Fruit fly (Drosophila melanogaster) whole organism, embryonic: ENCODE data around the gene CG12814.

Experiments used
- ATbp ChIP-seq: fragments of 200-800 bp; sonication (Bioruptor generic); optimal IDR thresholded peaks from 2 replicates; lab custom pipeline; 2017; ENCODE audit warnings: missing biosample characterization, mild to moderate bottlenecking, missing genetic modification characterization, missing genetic modification reagents
- CG10565 ChIP-seq: fragments of 200-800 bp; sonication (Bioruptor generic); optimal IDR thresholded peaks from 3 replicates; lab custom pipeline; 2016; ENCODE audit warnings: missing biosample characterization, mild to moderate bottlenecking, missing genetic modification characterization
- CG10654 ChIP-seq: fragments of 200-800 bp; sonication (Bioruptor generic); optimal IDR thresholded peaks from 2 replicates; lab custom pipeline; 2016; ENCODE audit warnings: missing biosample characterization, missing genetic modification characterization
- CG11085 ChIP-seq: fragments of 200-800 bp; sonication (Bioruptor generic); IDR thresholded peaks from 2 replicates; pipeline ENCODE4 v1.3.6; 2022; ENCODE audit warnings: missing biosample characterization, missing genetic modification characterization
- CG13123 ChIP-seq: fragments of 200-800 bp; sonication (Bioruptor generic); optimal IDR thresholded peaks from 2 replicates; lab custom pipeline; 2016; ENCODE audit warnings: missing biosample characterization, missing genetic modification characterization
- CG15011 ChIP-seq: fragments of 200-800 bp; sonication (Bioruptor generic); optimal IDR thresholded peaks from 3 replicates; lab custom pipeline; 2018; ENCODE audit warnings: missing biosample characterization, mild to moderate bottlenecking, missing genetic modification characterization
- CG15479 ChIP-seq: fragments of 200-800 bp; sonication (Bioruptor generic); optimal IDR thresholded peaks from 3 replicates; lab custom pipeline; 2019; ENCODE audit warnings: missing biosample characterization, mild to moderate bottlenecking, missing genetic modification characterization, moderate library complexity
- CG15696 ChIP-seq: fragments of 200-800 bp; sonication (Bioruptor generic); optimal IDR thresholded peaks from 2 replicates; lab custom pipeline; 2019; ENCODE audit warnings: missing biosample characterization, mild to moderate bottlenecking, missing genetic modification characterization, moderate library complexity
- CG1603 ChIP-seq: fragments of 200-800 bp; sonication (Bioruptor generic); optimal IDR thresholded peaks from 2 replicates; lab custom pipeline; 2019; ENCODE audit warnings: missing biosample characterization, mild to moderate bottlenecking, missing genetic modification characterization, moderate library complexity
- CG16813 ChIP-seq: fragments of 200-800 bp; sonication (Bioruptor generic); IDR thresholded peaks from 3 replicates; pipeline ENCODE4 v1.3.6; 2022; ENCODE audit warnings: missing biosample characterization, missing genetic modification characterization; ENCODE audit not compliant: partially characterized antibody
- CG18262 ChIP-seq: fragments of 200-800 bp; optimal IDR thresholded peaks from 3 replicates; lab custom pipeline; 2019; ENCODE audit warnings: missing biosample characterization, mild to moderate bottlenecking, missing genetic modification characterization, moderate library complexity
- CG2199 ChIP-seq: fragments of 200-800 bp; sonication (Bioruptor generic); IDR thresholded peaks from 3 replicates; pipeline ENCODE4 v1.3.6; 2022; ENCODE audit warnings: missing biosample characterization, missing genetic modification characterization
- CG2202 ChIP-seq: fragments of 200-800 bp; sonication (Bioruptor generic); optimal IDR thresholded peaks from 2 replicates; lab custom pipeline; 2018; ENCODE audit warnings: missing biosample characterization, mild to moderate bottlenecking, missing genetic modification characterization
- CG2678 ChIP-seq: fragments of 200-800 bp; sonication (Bioruptor generic); optimal IDR thresholded peaks from 3 replicates; lab custom pipeline; 2019; ENCODE audit warnings: missing biosample characterization, mild to moderate bottlenecking, missing genetic modification characterization, moderate library complexity
- CG31441 ChIP-seq: fragments of 200-800 bp; sonication (Bioruptor generic); IDR thresholded peaks from 2 replicates; pipeline ENCODE4 v1.3.6; 2022; ENCODE audit warnings: missing biosample characterization, missing genetic modification characterization
- CG3281 ChIP-seq: fragments of 200-800 bp; sonication (Bioruptor generic); optimal IDR thresholded peaks from 3 replicates; lab custom pipeline; 2017; ENCODE audit warnings: missing biosample characterization, mild to moderate bottlenecking, missing genetic modification characterization
- CG5245 ChIP-seq: fragments of 200-800 bp; sonication (Bioruptor generic); optimal IDR thresholded peaks from 3 replicates; lab custom pipeline; 2016; ENCODE audit warnings: missing biosample characterization, missing genetic modification characterization
- CG6813 ChIP-seq: fragments of 200-800 bp; sonication (Bioruptor generic); optimal IDR thresholded peaks from 2 replicates; lab custom pipeline; 2017; ENCODE audit warnings: missing biosample characterization, missing genetic modification characterization, mild to moderate bottlenecking, moderate library complexity, missing genetic modification reagents
- CG7556 ChIP-seq: fragments of 200-800 bp; sonication (Bioruptor generic); optimal IDR thresholded peaks from 2 replicates; lab custom pipeline; 2017; ENCODE audit warnings: missing biosample characterization, mild to moderate bottlenecking, missing genetic modification characterization
- CG7839 ChIP-seq: fragments of 200-800 bp; sonication (Bioruptor generic); optimal IDR thresholded peaks from 3 replicates; lab custom pipeline; 2018; ENCODE audit warnings: missing biosample characterization, mild to moderate bottlenecking, missing genetic modification characterization, moderate library complexity
- CG8359 ChIP-seq: fragments of 200-800 bp; sonication (Bioruptor generic); optimal IDR thresholded peaks from 2 replicates; lab custom pipeline; 2017; ENCODE audit warnings: missing biosample characterization, mild to moderate bottlenecking, missing genetic modification characterization, borderline replicate concordance
- CG8388 ChIP-seq: fragments of 200-800 bp; sonication (Bioruptor generic); optimal IDR thresholded peaks from 2 replicates; lab custom pipeline; 2019; ENCODE audit warnings: missing biosample characterization, mild to moderate bottlenecking, missing genetic modification characterization, moderate library complexity
- CG9609 ChIP-seq: fragments of 200-800 bp; sonication (Bioruptor generic); optimal IDR thresholded peaks from 3 replicates; lab custom pipeline; 2016; ENCODE audit warnings: missing biosample characterization, missing genetic modification characterization
- CG9727 ChIP-seq: fragments of 200-800 bp; sonication (Bioruptor generic); optimal IDR thresholded peaks from 3 replicates; lab custom pipeline; 2017; ENCODE audit warnings: missing biosample characterization, mild to moderate bottlenecking, missing genetic modification characterization
- D19A ChIP-seq: fragments of 200-800 bp; optimal IDR thresholded peaks from 3 replicates; lab custom pipeline; 2019; ENCODE audit warnings: missing biosample characterization, mild to moderate bottlenecking, missing genetic modification characterization, moderate library complexity
- Dref ChIP-seq: fragments of 200-800 bp; sonication (Bioruptor generic); IDR thresholded peaks from 2 replicates; pipeline ENCODE4 v1.3.6; 2022; ENCODE audit warnings: missing biosample characterization, missing genetic modification characterization
- Drgx ChIP-seq: fragments of 200-800 bp; sonication (Bioruptor generic); IDR thresholded peaks from 2 replicates; pipeline ENCODE4 v1.3.6; 2022; ENCODE audit warnings: missing biosample characterization, missing genetic modification characterization
- MESR4 ChIP-seq: fragments of 200-800 bp; sonication (Bioruptor generic); optimal IDR thresholded peaks from 2 replicates; lab custom pipeline; 2018; ENCODE audit warnings: missing biosample characterization, mild to moderate bottlenecking, missing genetic modification characterization, moderate library complexity
- Oli ChIP-seq: fragments of 200-800 bp; sonication (Bioruptor generic); optimal IDR thresholded peaks from 2 replicates; lab custom pipeline; 2018; ENCODE audit warnings: missing biosample characterization, mild to moderate bottlenecking, missing genetic modification characterization, moderate library complexity
- Pdp1 ChIP-seq, 2 experiments: fragments of 200-800 bp; sonication (Bioruptor generic); optimal IDR thresholded peaks; 3 replicates each; lab custom pipeline; 2016; ENCODE audit warnings: missing biosample characterization in 2 of 2, missing genetic modification characterization in 2 of 2, mild to moderate bottlenecking in 1 of 2, moderate library complexity in 1 of 2
- Sox102F ChIP-seq: fragments of 200-800 bp; sonication (Bioruptor generic); optimal IDR thresholded peaks from 2 replicates; lab custom pipeline; 2018; ENCODE audit warnings: missing biosample characterization, mild to moderate bottlenecking, missing genetic modification characterization, moderate library complexity
- Xrp1 ChIP-seq: fragments of 200-800 bp; sonication (Bioruptor generic); IDR thresholded peaks from 2 replicates; pipeline ENCODE4 v1.3.6; 2022; ENCODE audit warnings: missing biosample characterization, missing genetic modification characterization
- YL-1 ChIP-seq: fragments of 200-800 bp; sonication (Bioruptor generic); optimal IDR thresholded peaks from 3 replicates; lab custom pipeline; 2017; ENCODE audit warnings: missing biosample characterization, mild to moderate bottlenecking, missing genetic modification characterization
- amos ChIP-seq: fragments of 200-800 bp; sonication (Bioruptor generic); IDR thresholded peaks from 2 replicates; pipeline ENCODE4 v1.3.6; 2022; ENCODE audit warnings: missing biosample characterization, missing genetic modification characterization; ENCODE audit not compliant: partially characterized antibody
- bsh ChIP-seq, 2 experiments: fragments of 200-800 bp; sonication (Bioruptor generic); optimal IDR thresholded peaks; 2 replicates each; lab custom pipeline; 2017 to 2018; ENCODE audit warnings: mild to moderate bottlenecking in 2 of 2, missing biosample characterization in 2 of 2, missing genetic modification characterization in 2 of 2, moderate library complexity in 1 of 2
- dmrt11E ChIP-seq: fragments of 200-800 bp; sonication (Bioruptor generic); optimal IDR thresholded peaks from 3 replicates; lab custom pipeline; 2018; ENCODE audit warnings: missing biosample characterization, mild to moderate bottlenecking, missing genetic modification characterization, moderate library complexity
- fd102C ChIP-seq: fragments of 200-800 bp; sonication (Bioruptor generic); optimal IDR thresholded peaks from 2 replicates; lab custom pipeline; 2018; ENCODE audit warnings: missing biosample characterization, mild to moderate bottlenecking, missing genetic modification characterization, moderate library complexity
- jumu ChIP-seq: fragments of 200-800 bp; sonication (Bioruptor generic); optimal IDR thresholded peaks from 3 replicates; lab custom pipeline; 2016; ENCODE audit warnings: missing biosample characterization, missing genetic modification characterization
- ken ChIP-seq: fragments of 200-800 bp; sonication (Bioruptor generic); IDR thresholded peaks from 3 replicates; pipeline ENCODE4 v1.3.6; 2022; ENCODE audit warnings: missing biosample characterization, missing genetic modification characterization
- maf-S ChIP-seq: fragments of 200-800 bp; sonication (Bioruptor generic); optimal IDR thresholded peaks from 2 replicates; lab custom pipeline; 2016; ENCODE audit warnings: missing biosample characterization, missing genetic modification characterization
- otp ChIP-seq: fragments of 200-800 bp; sonication (Bioruptor generic); IDR thresholded peaks from 3 replicates; pipeline ENCODE4, ENCODE4 v1.3.6; 2022; ENCODE audit warnings: missing biosample characterization, missing genetic modification characterization
- pfk ChIP-seq: fragments of 200-800 bp; sonication (Bioruptor generic); optimal IDR thresholded peaks from 2 replicates; lab custom pipeline; 2018; ENCODE audit warnings: missing biosample characterization, mild to moderate bottlenecking, missing genetic modification characterization, moderate library complexity
- sens ChIP-seq: fragments of 200-800 bp; sonication (Bioruptor generic); peaks from one replicate; lab custom pipeline; 2016; ENCODE audit warnings: missing biosample characterization, missing genetic modification characterization
- shn ChIP-seq: fragments of 200-800 bp; sonication (Bioruptor generic); optimal IDR thresholded peaks from 3 replicates; lab custom pipeline; 2016; ENCODE audit warnings: missing biosample characterization, missing genetic modification characterization
- sim ChIP-seq: fragments of 200-800 bp; sonication (Bioruptor generic); IDR thresholded peaks from 2 replicates; pipeline ENCODE4 v1.3.6; 2022; ENCODE audit warnings: missing biosample characterization, missing genetic modification characterization
- tna ChIP-seq: fragments of 200-800 bp; sonication (Bioruptor generic); IDR thresholded peaks from 2 replicates; pipeline ENCODE4 v1.3.6; 2022; ENCODE audit warnings: missing biosample characterization, missing genetic modification characterization; ENCODE audit not compliant: partially characterized antibody
- unpg ChIP-seq: fragments of 200-800 bp; sonication (Bioruptor generic); optimal IDR thresholded peaks from 3 replicates; lab custom pipeline; 2018; ENCODE audit warnings: missing biosample characterization, mild to moderate bottlenecking, missing genetic modification characterization, moderate library complexity
- zfh1 ChIP-seq: fragments of 200-800 bp; sonication (Bioruptor generic); IDR thresholded peaks from 3 replicates; pipeline ENCODE4 v1.3.6; 2022; ENCODE audit warnings: missing biosample characterization, missing genetic modification characterization

CG12814 gene

DNA sequence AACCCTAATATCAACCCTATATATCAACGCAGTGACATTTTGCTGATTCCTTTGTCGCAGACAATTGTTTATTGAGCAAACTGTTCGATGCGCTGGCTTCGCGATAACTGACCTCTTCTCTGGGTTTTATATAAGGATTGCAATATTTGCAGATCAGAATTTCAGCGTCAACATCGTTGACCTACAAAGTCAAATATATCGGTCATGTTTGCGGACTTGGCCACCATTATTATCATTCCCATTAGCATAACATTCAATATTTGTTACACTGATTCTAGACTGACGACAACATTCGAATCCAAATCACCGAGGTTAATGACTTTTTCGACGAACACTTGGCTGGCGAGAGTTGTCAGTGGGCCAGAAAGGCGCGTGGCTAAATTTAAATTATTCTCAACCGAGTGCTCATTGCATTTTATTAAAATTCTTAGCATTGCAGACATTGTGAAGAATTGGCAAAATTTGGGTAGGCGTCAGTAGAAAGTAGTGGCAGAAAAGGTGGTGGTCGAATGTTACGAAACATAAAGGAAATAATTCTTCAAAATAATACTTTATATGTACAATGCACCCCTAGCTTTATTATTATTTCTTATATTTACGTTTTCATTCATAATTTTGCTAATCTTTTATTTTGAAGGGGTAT is 20.2 kb downstream of the CG12814 start:
- TF ChIP-seq CG31441: no peak
- no peak for TF ChIP-seq jumu (GFP tag; lab: Kevin White, UChicago)
- peak; percentile 44 for TF ChIP-seq CG6813 (GFP tag; lab: Kevin White, UChicago)
- TF ChIP-seq CG7839 (tag; lab: Kevin White, UChicago): no peak
- peak; percentile 25 for TF ChIP-seq CG1603 (tag; lab: Kevin White, UChicago)
- TF ChIP-seq Drgx: 0 out of 2 replicates have a peak, but pooled peaks have one; percentile 19
- peak; percentile 34; the same call in 1 of the 3 replicates for TF ChIP-seq otp
- TF ChIP-seq D19A (tag; lab: Kevin White, UChicago): no peak
- TF ChIP-seq CG15696 (tag; lab: Kevin White, UChicago): peak; percentile 6
- TF ChIP-seq zfh1: peak; percentile 14; the same call in 1 of the 3 replicates
- TF ChIP-seq CG9727: no peak
- no peak for TF ChIP-seq CG10654 (GFP tag; lab: Kevin White, UChicago)
- peak; percentile 7 for TF ChIP-seq CG5245 (GFP tag; lab: Kevin White, UChicago)
- TF ChIP-seq CG15479 (GFP tag; lab: Kevin White, UChicago): no peak
- no peak for TF ChIP-seq CG10565 (GFP tag; lab: Kevin White, UChicago)
- TF ChIP-seq CG9609 (GFP tag; lab: Kevin White, UChicago): no peak
- TF ChIP-seq CG2199: 0 out of 3 replicates have a peak, but pooled peaks have one; percentile 36
- 0 out of 2 replicates have a peak, but pooled peaks have one; percentile 53 for TF ChIP-seq sim (GFP tag; lab: Robert Waterston, UW)
- TF ChIP-seq CG16813 (GFP tag; lab: Robert Waterston, UW): no peak
- TF ChIP-seq CG2678 (tag; lab: Kevin White, UChicago): no peak
- peak in 1 of 2 experiments; percentile 16 for TF ChIP-seq Pdp1 (GFP tag; optimal IDR thresholded peaks at IDR 0.05; lab: Kevin White, UChicago)
- TF ChIP-seq shn (GFP tag; lab: Kevin White, UChicago): no peak
- TF ChIP-seq sens (GFP tag; lab: Kevin White, UChicago): peak; percentile 85
- no peak for TF ChIP-seq maf-S (GFP tag; lab: Kevin White, UChicago)
- TF ChIP-seq unpg (GFP tag; lab: Kevin White, UChicago): no peak
- no peak for TF ChIP-seq Dref (GFP tag; lab: Robert Waterston, UW)
- TF ChIP-seq Xrp1 (GFP tag; lab: Robert Waterston, UW): 0 out of 2 replicates have a peak, but pooled peaks have one; percentile 10
- TF ChIP-seq CG11085 (GFP tag; lab: Robert Waterston, UW): 0 out of 2 replicates have a peak, but pooled peaks have one; percentile 1
- no peak for TF ChIP-seq MESR4 (GFP tag; lab: Kevin White, UChicago)
- peak; percentile 32 for TF ChIP-seq fd102C (GFP tag; lab: Kevin White, UChicago)
- TF ChIP-seq CG15011 (GFP tag; lab: Kevin White, UChicago): no peak
- TF ChIP-seq CG8359 (GFP tag; lab: Kevin White, UChicago): no peak
- no peak for TF ChIP-seq YL-1 (GFP tag; lab: Kevin White, UChicago)
- no peak for TF ChIP-seq tna (GFP tag; lab: Robert Waterston, UW)
- no peak for TF ChIP-seq ken (GFP tag; lab: Robert Waterston, UW)
- no peak for TF ChIP-seq CG18262 (tag; lab: Kevin White, UChicago)
- peak; percentile 38 for TF ChIP-seq CG2202 (tag; lab: Kevin White, UChicago)

dm6 chr3R:10168483-10169064 is 20.8 kb downstream of the CG12814 start:
- TF ChIP-seq ATbp (GFP tag; lab: Kevin White, UChicago) (peak; percentile 22), dmrt11E (tag; lab: Kevin White, UChicago) (peak; percentile 55), bsh (GFP tag; optimal IDR thresholded peaks at IDR 0.05; lab: Kevin White, UChicago) (peak in 1 of 2 experiments; percentile 63), pfk (GFP tag; lab: Kevin White, UChicago) (no peak), CG8388 (GFP tag; lab: Kevin White, UChicago) (peak; percentile 26), CG7556 (peak; percentile 30), tna (GFP tag; lab: Robert Waterston, UW) (no peak), CG13123 (GFP tag; lab: Kevin White, UChicago) (peak; percentile 38), amos (GFP tag; lab: Robert Waterston, UW) (no peak), CG3281 (peak; percentile 29), Sox102F (peak; percentile 50), Oli (tag; lab: Kevin White, UChicago) (peak; percentile 48)
